Worm (Caenorhabditis elegans): Measurements from ENCODE around the gene K07E8.7.

DNA sequence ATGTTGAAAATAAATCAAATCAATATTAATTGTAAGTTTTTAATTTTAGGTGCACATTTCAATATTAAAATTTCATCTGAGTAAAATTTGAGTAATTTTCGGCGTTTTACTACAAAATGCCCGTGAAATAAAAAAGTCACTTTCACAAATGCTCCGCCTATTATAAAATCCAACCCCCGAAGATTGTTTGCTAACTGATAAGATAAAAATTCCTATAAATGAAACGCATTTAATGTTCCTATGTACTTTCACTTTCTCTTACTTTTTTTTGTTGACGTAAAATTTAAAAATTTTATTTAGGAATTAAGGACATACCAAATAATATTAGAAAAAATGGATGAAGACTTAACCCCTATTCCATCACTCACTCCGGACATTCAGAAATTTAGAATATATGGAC lies 8.2 kb upstream of the K07E8.7 start, which contains the start of gene sdz-24:
- TF ChIP-seq dve-1 (tag; optimal IDR thresholded peaks at IDR 0.05) (no peak), ceh-34 (tag; optimal IDR thresholded peaks at IDR 0.05) (no peak)

Data from whole organism, late embryonic.